Worm (Caenorhabditis elegans) whole organism, midembryonic: ENCODE data around the gene erg-28.

Source experiments
- cog-1 ChIP-seq: sonication (generic microtip); optimal IDR thresholded peaks from 2 replicates; lab custom pipeline; 2016; ENCODE audit warnings: missing genetic modification characterization, missing compliant biosample characterization
- flt-1 ChIP-seq: fragments of 200-800 bp; sonication (Bioruptor generic); IDR thresholded peaks from 2 replicates; pipeline ENCODE4 v1.3.6; 2022; ENCODE audit warnings: missing genetic modification characterization, missing compliant biosample characterization
- klf-2 ChIP-seq: fragments of 200-800 bp; sonication (Bioruptor generic); conservative IDR thresholded peaks from 2 replicates; pipeline ENCODE4 v1.3.6; 2022; ENCODE audit warnings: missing genetic modification reagents, missing genetic modification characterization, missing compliant biosample characterization
- tab-1 ChIP-seq: fragments of 200-800 bp; sonication (Bioruptor generic); IDR thresholded peaks from 2 replicates; pipeline ENCODE4 v1.3.6; 2022; ENCODE audit warnings: missing genetic modification characterization, missing compliant biosample characterization

ce11 chrV:12609526-12609925, 2.3 kb downstream of the erg-28 start, which contains the start of gene ZC116.1:
- TF ChIP-seq flt-1 (GFP tag; lab: Robert Waterston, UW) (no peak), cog-1 (tag; lab: Kevin White, UChicago) (no peak), tab-1 (GFP tag; lab: Robert Waterston, UW) (no peak), klf-2 (GFP tag; lab: Robert Waterston, UW) (no peak)
